Worm (Caenorhabditis elegans): ENCODE results near the gene arp-1.
A peak's percentile ranks its signal among the peaks of the same experiment; 100 is the strongest.
"Not testable (repeated sequence)": the region's sequence is repeated elsewhere in the genome, so short reads cannot be mapped to it uniquely, and the experiment has no call there.

Gene arp-1

ce11 chrII:15145594-15145993, 25.5 kb downstream of the arp-1 start, which contains the start of gene Y53F4B.27:
TSS of gene Y53F4B.27 (plus strand) at chrII:15145894.
- TF ChIP-seq ref-1 (GFP tag; conservative IDR thresholded peaks at IDR 0.05) (no peak), cog-1 (tag; optimal IDR thresholded peaks at IDR 0.05) (no peak), flt-1 (GFP tag; IDR thresholded peaks at IDR 0.05) (no peak), T22C8.4 (GFP tag; IDR thresholded peaks at IDR 0.05) (no peak), tab-1 (GFP tag; IDR thresholded peaks at IDR 0.05) (no peak), klf-2 (GFP tag; conservative IDR thresholded peaks at IDR 0.05) (no peak), med-1 (GFP tag; optimal IDR thresholded peaks at IDR 0.05; ENCODE audit: insufficient read depth) (no peak), ztf-29 (GFP tag; IDR thresholded peaks at IDR 0.05) (no peak), ztf-23 (GFP tag; IDR thresholded peaks at IDR 0.05) (no peak)

- TF ChIP-seq klf-2 (GFP tag; conservative IDR thresholded peaks at IDR 0.05) (no peak), med-1 (GFP tag; optimal IDR thresholded peaks at IDR 0.05; ENCODE audit: insufficient read depth) (no peak), ztf-29 (GFP tag; IDR thresholded peaks at IDR 0.05) (no peak), ref-1 (GFP tag; conservative IDR thresholded peaks at IDR 0.05) (no peak), cog-1 (tag; optimal IDR thresholded peaks at IDR 0.05) (no peak), flt-1 (GFP tag; IDR thresholded peaks at IDR 0.05) (no peak), T22C8.4 (GFP tag; IDR thresholded peaks at IDR 0.05) (no peak), ztf-23 (GFP tag; IDR thresholded peaks at IDR 0.05) (no peak), tab-1 (GFP tag; IDR thresholded peaks at IDR 0.05) (no peak)
These were observed 28.3 kb downstream of the arp-1 start for ce11 chrII:15148442-15148841.

ce11 chrII:15157880-15158279, 37.8 kb downstream of the arp-1 start, which contains the start of gene ptr-20:
TSS of gene ptr-20 (plus strand) at chrII:15158180.
- TF ChIP-seq tab-1 (GFP tag; IDR thresholded peaks at IDR 0.05): no peak
- TF ChIP-seq ztf-23 (GFP tag; IDR thresholded peaks at IDR 0.05): no peak
- TF ChIP-seq klf-2 (GFP tag; conservative IDR thresholded peaks at IDR 0.05): no peak
- TF ChIP-seq med-1 (GFP tag; optimal IDR thresholded peaks at IDR 0.05; ENCODE audit: insufficient read depth): no peak
- no peak for TF ChIP-seq flt-1 (GFP tag; IDR thresholded peaks at IDR 0.05)
- TF ChIP-seq ztf-29 (GFP tag; IDR thresholded peaks at IDR 0.05): no peak
- TF ChIP-seq ref-1 (GFP tag; conservative IDR thresholded peaks at IDR 0.05): no peak
- TF ChIP-seq T22C8.4 (GFP tag; IDR thresholded peaks at IDR 0.05): no peak
- TF ChIP-seq cog-1 (tag; optimal IDR thresholded peaks at IDR 0.05): no peak

ce11 chrII:15158364-15158763, 38.3 kb downstream of the arp-1 start:
- TF ChIP-seq klf-2 (GFP tag; conservative IDR thresholded peaks at IDR 0.05): no peak
- TF ChIP-seq T22C8.4 (GFP tag; IDR thresholded peaks at IDR 0.05): no peak
- no peak for TF ChIP-seq med-1 (GFP tag; optimal IDR thresholded peaks at IDR 0.05; ENCODE audit: insufficient read depth)
- TF ChIP-seq ref-1 (GFP tag; conservative IDR thresholded peaks at IDR 0.05): no peak
- no peak for TF ChIP-seq ztf-23 (GFP tag; IDR thresholded peaks at IDR 0.05)
- TF ChIP-seq cog-1 (tag; optimal IDR thresholded peaks at IDR 0.05): no peak
- no peak for TF ChIP-seq tab-1 (GFP tag; IDR thresholded peaks at IDR 0.05)
- no peak for TF ChIP-seq flt-1 (GFP tag; IDR thresholded peaks at IDR 0.05)
- TF ChIP-seq ztf-29 (GFP tag; IDR thresholded peaks at IDR 0.05): no peak

- TF ChIP-seq med-1 (GFP tag; optimal IDR thresholded peaks at IDR 0.05; ENCODE audit: insufficient read depth) (no peak), ref-1 (GFP tag; conservative IDR thresholded peaks at IDR 0.05) (no peak), flt-1 (GFP tag; IDR thresholded peaks at IDR 0.05) (no peak)
These were observed 44.4 kb downstream of the arp-1 start, which contains the start of gene gst-26 for ce11 chrII:15164453-15164852. TSS of gene gst-26 (minus strand) at chrII:15164553.

ce11 chrII:15165681-15166235, 45.7 kb downstream of the arp-1 start, which contains the start of gene gst-27:
TSS of gene gst-27 (minus strand) at chrII:15165731.
- TF ChIP-seq cog-1 (tag; optimal IDR thresholded peaks at IDR 0.05) (peak; percentile 76), tab-1 (GFP tag; IDR thresholded peaks at IDR 0.05) (peak; percentile 93), T22C8.4 (GFP tag; IDR thresholded peaks at IDR 0.05) (peak; percentile 57), flt-1 (GFP tag; IDR thresholded peaks at IDR 0.05) (peak; percentile 94), ref-1 (GFP tag; conservative IDR thresholded peaks at IDR 0.05) (peak; percentile 76), med-1 (GFP tag; optimal IDR thresholded peaks at IDR 0.05; ENCODE audit: insufficient read depth) (peak; percentile 41), ztf-23 (GFP tag; IDR thresholded peaks at IDR 0.05) (peak; percentile 89), klf-2 (GFP tag; conservative IDR thresholded peaks at IDR 0.05) (peak; percentile 79), ztf-29 (GFP tag; IDR thresholded peaks at IDR 0.05) (peak; percentile 88)

ce11 chrII:15167340-15167739, 47.2 kb downstream of the arp-1 start, which contains the start of gene gst-28:
TSS of gene gst-28 (minus strand) at chrII:15167577.
- TF ChIP-seq cog-1 (tag; optimal IDR thresholded peaks at IDR 0.05): no peak
- no peak for TF ChIP-seq T22C8.4 (GFP tag; IDR thresholded peaks at IDR 0.05)
- TF ChIP-seq tab-1 (GFP tag; IDR thresholded peaks at IDR 0.05): no peak
- TF ChIP-seq ztf-29 (GFP tag; IDR thresholded peaks at IDR 0.05): no peak
- no peak for TF ChIP-seq ref-1 (GFP tag; conservative IDR thresholded peaks at IDR 0.05)
- no peak for TF ChIP-seq ztf-23 (GFP tag; IDR thresholded peaks at IDR 0.05)
- TF ChIP-seq flt-1 (GFP tag; IDR thresholded peaks at IDR 0.05): no peak
- no peak for TF ChIP-seq med-1 (GFP tag; optimal IDR thresholded peaks at IDR 0.05; ENCODE audit: insufficient read depth)
- no peak for TF ChIP-seq klf-2 (GFP tag; conservative IDR thresholded peaks at IDR 0.05)

- TF ChIP-seq ref-1 (GFP tag; conservative IDR thresholded peaks at IDR 0.05) (no peak), med-1 (GFP tag; optimal IDR thresholded peaks at IDR 0.05; ENCODE audit: insufficient read depth) (no peak), cog-1 (tag; optimal IDR thresholded peaks at IDR 0.05) (no peak), klf-2 (GFP tag; conservative IDR thresholded peaks at IDR 0.05) (no peak)
These were observed 49.7 kb downstream of the arp-1 start, which contains the start of gene gst-29 for ce11 chrII:15169811-15170282. TSS of gene gst-29 (minus strand) at chrII:15169861.

- TF ChIP-seq med-1 (GFP tag; optimal IDR thresholded peaks at IDR 0.05; ENCODE audit: insufficient read depth); T22C8.4 (GFP tag; IDR thresholded peaks at IDR 0.05); flt-1 (GFP tag; IDR thresholded peaks at IDR 0.05): not testable (repeated sequence)
These were observed 51.7 kb downstream of the arp-1 start, which contains the start of gene gst-39 for ce11 chrII:15171816-15172215. TSS of gene gst-39 (minus strand) at chrII:15171916.

Data from whole organism, midembryonic.